Fruit fly (Drosophila melanogaster) whole organism, embryonic: Measurements from ENCODE around the gene CG32483.

Experiments
- Atf-2 ChIP-seq: fragments of 200-800 bp; sonication (Bioruptor generic); optimal IDR thresholded peaks from 2 replicates; lab custom pipeline; 2016; ENCODE audit warnings: missing biosample characterization, missing genetic modification characterization
- Atf6 ChIP-seq: fragments of 200-800 bp; sonication (Bioruptor generic); IDR thresholded peaks from 2 replicates; pipeline ENCODE4 v1.3.6; 2022; ENCODE audit warnings: missing biosample characterization, missing genetic modification characterization
- BEAF-32 ChIP-seq: fragments of 200-800 bp; sonication (Bioruptor generic); optimal IDR thresholded peaks from 3 replicates; lab custom pipeline; 2017; ENCODE audit warnings: missing biosample characterization, missing genetic modification characterization, mild to moderate bottlenecking, moderate library complexity, missing genetic modification reagents
- CG11398 ChIP-seq: fragments of 200-800 bp; sonication (Bioruptor generic); optimal IDR thresholded peaks from 2 replicates; lab custom pipeline; 2016; ENCODE audit warnings: missing biosample characterization, missing genetic modification characterization
- CG12219 ChIP-seq: fragments of 200-800 bp; sonication (Bioruptor generic); optimal IDR thresholded peaks from 3 replicates; lab custom pipeline; 2018; ENCODE audit warnings: missing biosample characterization, mild to moderate bottlenecking, missing genetic modification characterization
- CG13123 ChIP-seq: fragments of 200-800 bp; sonication (Bioruptor generic); optimal IDR thresholded peaks from 2 replicates; lab custom pipeline; 2016; ENCODE audit warnings: missing biosample characterization, missing genetic modification characterization
- CG14965 ChIP-seq: fragments of 200-800 bp; sonication (Bioruptor generic); optimal IDR thresholded peaks from 2 replicates; lab custom pipeline; 2016; ENCODE audit warnings: missing biosample characterization, missing genetic modification characterization, borderline replicate concordance
- CG15696 ChIP-seq: fragments of 200-800 bp; sonication (Bioruptor generic); optimal IDR thresholded peaks from 2 replicates; lab custom pipeline; 2019; ENCODE audit warnings: missing biosample characterization, mild to moderate bottlenecking, missing genetic modification characterization, moderate library complexity
- CG1603 ChIP-seq: fragments of 200-800 bp; sonication (Bioruptor generic); optimal IDR thresholded peaks from 2 replicates; lab custom pipeline; 2019; ENCODE audit warnings: missing biosample characterization, mild to moderate bottlenecking, missing genetic modification characterization, moderate library complexity
- CG17361 ChIP-seq: fragments of 200-800 bp; sonication (Bioruptor generic); IDR thresholded peaks from 3 replicates; pipeline ENCODE4 v1.3.6; 2022; ENCODE audit warnings: missing biosample characterization, missing genetic modification characterization
- CG17829 ChIP-seq: fragments of 200-800 bp; optimal IDR thresholded peaks from 2 replicates; lab custom pipeline; 2019; ENCODE audit warnings: missing biosample characterization, mild to moderate bottlenecking, missing genetic modification characterization, moderate library complexity
- CG1792 ChIP-seq: fragments of 200-800 bp; sonication (Bioruptor generic); optimal IDR thresholded peaks from 2 replicates; lab custom pipeline; 2016; ENCODE audit warnings: missing biosample characterization, missing genetic modification characterization
- CG3065 ChIP-seq: fragments of 200-800 bp; sonication (Bioruptor generic); optimal IDR thresholded peaks from 2 replicates; lab custom pipeline; 2016; ENCODE audit warnings: missing biosample characterization, missing genetic modification characterization
- CG6654 ChIP-seq: fragments of 200-800 bp; sonication (Bioruptor generic); optimal IDR thresholded peaks from 2 replicates; lab custom pipeline; 2017; ENCODE audit warnings: missing biosample characterization, mild to moderate bottlenecking, missing genetic modification characterization
- CG6813 ChIP-seq: fragments of 200-800 bp; sonication (Bioruptor generic); optimal IDR thresholded peaks from 2 replicates; lab custom pipeline; 2017; ENCODE audit warnings: missing biosample characterization, missing genetic modification characterization, mild to moderate bottlenecking, moderate library complexity, missing genetic modification reagents
- CG8388 ChIP-seq: fragments of 200-800 bp; sonication (Bioruptor generic); optimal IDR thresholded peaks from 2 replicates; lab custom pipeline; 2019; ENCODE audit warnings: missing biosample characterization, mild to moderate bottlenecking, missing genetic modification characterization, moderate library complexity
- Eip74EF ChIP-seq, 2 experiments: fragments of 200-800 bp in 1 of 2; fragments of >200 bp in 1 of 2; sonication (Bioruptor generic) in 1 of 2; optimal IDR thresholded peaks; 2 replicates each; lab custom pipeline; 2017 to 2019; ENCODE audit warnings: missing biosample characterization in 2 of 2, missing genetic modification characterization in 2 of 2, mild to moderate bottlenecking in 1 of 2, moderate library complexity in 1 of 2
- HLH54F ChIP-seq: fragments of 200-800 bp; sonication (Bioruptor generic); optimal IDR thresholded peaks from 3 replicates; lab custom pipeline; 2016; ENCODE audit warnings: missing biosample characterization, missing genetic modification characterization
- Hmx ChIP-seq: fragments of 200-800 bp; sonication (Bioruptor generic); optimal IDR thresholded peaks from 2 replicates; lab custom pipeline; 2016; ENCODE audit warnings: missing biosample characterization, missing genetic modification characterization
- MBD-R2 ChIP-seq: fragments of 200-800 bp; sonication (Bioruptor generic); IDR thresholded peaks from 2 replicates; pipeline ENCODE4 v1.3.6; 2022; ENCODE audit warnings: missing biosample characterization, missing genetic modification characterization
- MTF-1 ChIP-seq: fragments of 200-800 bp; sonication (Bioruptor generic); optimal IDR thresholded peaks from 2 replicates; lab custom pipeline; 2018; ENCODE audit warnings: missing biosample characterization, mild to moderate bottlenecking, missing genetic modification characterization, borderline replicate concordance
- Ssrp ChIP-seq: fragments of 200-800 bp; sonication (Bioruptor generic); optimal IDR thresholded peaks from 2 replicates; lab custom pipeline; 2018; ENCODE audit warnings: missing biosample characterization, mild to moderate bottlenecking, missing genetic modification characterization, moderate library complexity
- bab2 ChIP-seq: fragments of 200-800 bp; sonication (Bioruptor generic); optimal IDR thresholded peaks from 2 replicates; lab custom pipeline; 2016; ENCODE audit warnings: missing biosample characterization, missing genetic modification characterization
- caup ChIP-seq: fragments of 200-800 bp; sonication (Bioruptor generic); optimal IDR thresholded peaks from 3 replicates; lab custom pipeline; 2017; ENCODE audit warnings: missing biosample characterization, mild to moderate bottlenecking, missing genetic modification characterization, moderate library complexity; ENCODE audit not compliant: severe bottlenecking
- chinmo ChIP-seq: fragments of 200-800 bp; sonication (Bioruptor generic); IDR thresholded peaks from 4 replicates; pipeline ENCODE4 v1.3.6; 2022; ENCODE audit warnings: missing biosample characterization, missing genetic modification characterization; ENCODE audit not compliant: partially characterized antibody
- emc ChIP-seq: fragments of 200-800 bp; sonication (Bioruptor generic); optimal IDR thresholded peaks from 2 replicates; lab custom pipeline; 2016; ENCODE audit warnings: missing biosample characterization, missing genetic modification characterization
- en ChIP-seq: fragments of 200-800 bp; sonication (Bioruptor generic); optimal IDR thresholded peaks from 2 replicates; lab custom pipeline; 2016; ENCODE audit warnings: missing biosample characterization, missing genetic modification characterization
- eve ChIP-seq, 2 experiments: fragments of >200 bp; optimal IDR thresholded peaks; 2 replicates each; lab custom pipeline; 2017; ENCODE audit warnings: missing biosample characterization in 2 of 2, missing genetic modification characterization in 2 of 2
- ftz-f1 ChIP-seq: fragments of 200-800 bp; sonication (Bioruptor generic); optimal IDR thresholded peaks from 2 replicates; lab custom pipeline; 2016; ENCODE audit warnings: missing biosample characterization, missing genetic modification characterization
- fu2 ChIP-seq: fragments of 200-800 bp; sonication (Bioruptor generic); optimal IDR thresholded peaks from 2 replicates; lab custom pipeline; 2016; ENCODE audit warnings: missing biosample characterization, missing genetic modification characterization
- gem ChIP-seq: fragments of 200-800 bp; sonication (Bioruptor generic); optimal IDR thresholded peaks from 2 replicates; lab custom pipeline; 2019; ENCODE audit warnings: missing biosample characterization, mild to moderate bottlenecking, missing genetic modification characterization, moderate library complexity
- gsb ChIP-seq: fragments of 200-800 bp; sonication (Bioruptor generic); IDR thresholded peaks from 2 replicates; pipeline ENCODE4 v1.3.6; 2022; ENCODE audit warnings: missing biosample characterization, missing genetic modification characterization
- kay ChIP-seq: fragments of 200-800 bp; sonication (Bioruptor generic); optimal IDR thresholded peaks from 2 replicates; lab custom pipeline; 2016; ENCODE audit warnings: missing biosample characterization, missing genetic modification characterization
- kni ChIP-seq: fragments of 200-800 bp; sonication (Bioruptor generic); optimal IDR thresholded peaks from 3 replicates; lab custom pipeline; 2017; ENCODE audit warnings: mild to moderate bottlenecking, missing biosample characterization, missing genetic modification reagents, missing genetic modification characterization
- lilli ChIP-seq: fragments of 200-800 bp; sonication (Bioruptor generic); optimal IDR thresholded peaks from 3 replicates; lab custom pipeline; 2016; ENCODE audit warnings: missing biosample characterization, missing genetic modification characterization
- lola ChIP-seq, 3 experiments: fragments of >200 bp in 2 of 3; fragments of 200-800 bp in 1 of 3; sonication (Bioruptor generic) in 1 of 3; optimal IDR thresholded peaks; 2 replicates each; lab custom pipeline; 2017 to 2019; ENCODE audit warnings: missing biosample characterization in 3 of 3, missing genetic modification characterization in 3 of 3, mild to moderate bottlenecking in 1 of 3, moderate library complexity in 1 of 3
- lov ChIP-seq, 2 experiments: fragments of 200-800 bp in 1 of 2; fragments of >200 bp in 1 of 2; sonication (Bioruptor generic) in 1 of 2; IDR thresholded peaks in 1 of 2; optimal IDR thresholded peaks in 1 of 2; 2 replicates in 1 of 2; 3 replicates in 1 of 2; pipeline versions ENCODE4 v1.3.6 to Lab custom; 2017 to 2022; ENCODE audit warnings: missing biosample characterization in 1 of 2, missing genetic modification characterization in 1 of 2
- luna ChIP-seq: fragments of 200-800 bp; sonication (Bioruptor generic); optimal IDR thresholded peaks from 2 replicates; lab custom pipeline; 2016; ENCODE audit warnings: missing biosample characterization, missing genetic modification characterization
- nau ChIP-seq: fragments of 200-800 bp; sonication (Bioruptor generic); optimal IDR thresholded peaks from 3 replicates; lab custom pipeline; 2017; ENCODE audit warnings: missing biosample characterization, mild to moderate bottlenecking, missing genetic modification characterization, missing genetic modification reagents
- peb ChIP-seq: fragments of 200-800 bp; sonication (Bioruptor generic); IDR thresholded peaks from 2 replicates; pipeline ENCODE4 v1.3.6; 2022; ENCODE audit warnings: missing biosample characterization, missing genetic modification characterization
- schlank ChIP-seq: fragments of 200-800 bp; sonication (Bioruptor generic); optimal IDR thresholded peaks from 2 replicates; lab custom pipeline; 2018; ENCODE audit warnings: missing biosample characterization, mild to moderate bottlenecking, missing genetic modification characterization
- sens ChIP-seq: fragments of 200-800 bp; sonication (Bioruptor generic); peaks from one replicate; lab custom pipeline; 2016; ENCODE audit warnings: missing biosample characterization, missing genetic modification characterization
- sim ChIP-seq: fragments of 200-800 bp; sonication (Bioruptor generic); IDR thresholded peaks from 2 replicates; pipeline ENCODE4 v1.3.6; 2022; ENCODE audit warnings: missing biosample characterization, missing genetic modification characterization
- tll ChIP-seq, 2 experiments: fragments of 200-800 bp in 1 of 2; fragments of >200 bp in 1 of 2; sonication (Bioruptor generic) in 1 of 2; optimal IDR thresholded peaks; 2 replicates each; lab custom pipeline; 2017 to 2019; ENCODE audit warnings: missing biosample characterization in 2 of 2, missing genetic modification characterization in 2 of 2, mild to moderate bottlenecking in 1 of 2, moderate library complexity in 1 of 2
- ttk ChIP-seq: fragments of 200-800 bp; sonication (Bioruptor generic); IDR thresholded peaks from 2 replicates; pipeline ENCODE4 v2.1.2; 2022; ENCODE audit warnings: missing biosample characterization, missing genetic modification characterization
- twi ChIP-seq: fragments of 200-800 bp; optimal IDR thresholded peaks from 2 replicates; lab custom pipeline; 2019; ENCODE audit warnings: missing biosample characterization, mild to moderate bottlenecking, missing genetic modification characterization, moderate library complexity
- unpg ChIP-seq: fragments of 200-800 bp; sonication (Bioruptor generic); optimal IDR thresholded peaks from 3 replicates; lab custom pipeline; 2018; ENCODE audit warnings: missing biosample characterization, mild to moderate bottlenecking, missing genetic modification characterization, moderate library complexity
- wor ChIP-seq: fragments of 200-800 bp; sonication (Bioruptor generic); IDR thresholded peaks from 2 replicates; pipeline ENCODE4 v1.3.6; 2022; ENCODE audit warnings: missing biosample characterization, missing genetic modification characterization

The CG32483 gene

dm6 chr3L:681793-682369 lies 8.0 kb downstream of the CG32483 start (continued):
- TF ChIP-seq BEAF-32 (GFP tag; lab: Kevin White, UChicago) (peak; percentile 40), schlank (tag; lab: Kevin White, UChicago) (no peak), MBD-R2 (GFP tag; lab: Robert Waterston, UW) (peak; percentile 89), CG12219 (GFP tag; lab: Kevin White, UChicago) (no peak), sim (GFP tag; lab: Robert Waterston, UW) (no peak), CG17829 (tag; lab: Kevin White, UChicago) (peak; percentile 43), gsb (GFP tag; lab: Robert Waterston, UW) (no peak), caup (peak; percentile 67), lov (optimal IDR thresholded peaks at IDR 0.05; lab: Kevin White, UChicago) (no peak), lov (GFP tag; IDR thresholded peaks at IDR 0.05; lab: Robert Waterston, UW) (no peak; the same call in 2 of the 3 replicates), CG13123 (no peak), CG6654 (GFP tag; lab: Kevin White, UChicago) (no peak), CG6813 (GFP tag; lab: Kevin White, UChicago) (peak; percentile 45), eve (GFP tag; optimal IDR thresholded peaks at IDR 0.05; lab: Kevin White, UChicago) (no peak), Ssrp (no peak), bab2 (peak; percentile 33), luna (GFP tag; lab: Kevin White, UChicago) (no peak), chinmo (peak; percentile 46; the same call in 1 of the 4 replicates), nau (GFP tag; lab: Kevin White, UChicago) (peak; percentile 37), CG11398 (peak; percentile 52), fu2 (GFP tag; lab: Kevin White, UChicago) (peak; percentile 37), ttk (GFP tag; lab: Robert Waterston, UW) (no peak), en (GFP tag; lab: Kevin White, UChicago) (no peak), CG15696 (tag; lab: Kevin White, UChicago) (no peak), kay (no peak), Hmx (GFP tag; lab: Kevin White, UChicago) (no peak), HLH54F (GFP tag; lab: Kevin White, UChicago) (peak; percentile 26), ftz-f1 (GFP tag; lab: Kevin White, UChicago) (peak; percentile 8), unpg (GFP tag; lab: Kevin White, UChicago) (peak; percentile 50), CG8388 (no peak), MTF-1 (peak; percentile 42), peb (no peak), twi (tag; lab: Kevin White, UChicago) (peak; percentile 46), Atf-2 (GFP tag; lab: Kevin White, UChicago) (peak; percentile 5), lola (GFP tag; optimal IDR thresholded peaks at IDR 0.05; lab: Kevin White, UChicago) (no peak), CG3065 (no peak), CG1603 (tag; lab: Kevin White, UChicago) (peak; percentile 76), kni (GFP tag; lab: Kevin White, UChicago) (peak; percentile 96), Eip74EF (GFP tag; optimal IDR thresholded peaks at IDR 0.05; lab: Kevin White, UChicago) (peak in 1 of 2 experiments; percentile 33), wor (GFP tag; lab: Robert Waterston, UW) (no peak), lilli (GFP tag; lab: Kevin White, UChicago) (peak; percentile 46), CG17361 (GFP tag; lab: Robert Waterston, UW) (no peak), sens (GFP tag; lab: Kevin White, UChicago) (peak; percentile 89), emc (GFP tag; lab: Kevin White, UChicago) (no peak), Atf6 (GFP tag; lab: Robert Waterston, UW) (0 out of 2 replicates have a peak, but pooled peaks have one; percentile 33), CG1792 (GFP tag; lab: Kevin White, UChicago) (peak; percentile 29), gem (no peak), CG14965 (no peak), tll (GFP tag; optimal IDR thresholded peaks at IDR 0.05; lab: Kevin White, UChicago) (peak in 1 of 2 experiments; percentile 5)
